Worm (Caenorhabditis elegans): ENCODE data around the gene rnp-9.

- TF ChIP-seq fkh-3 (tag; optimal IDR thresholded peaks at IDR 0.05) (no peak), ztf-18 (tag; optimal IDR thresholded peaks at IDR 0.05) (no peak), mes-4 (tag; optimal IDR thresholded peaks at IDR 0.05) (no peak), cebp-1 (GFP tag; IDR thresholded peaks at IDR 0.05) (no peak), cebp-1 (tag; optimal IDR thresholded peaks at IDR 0.05) (no peak), sdz-38 (tag; optimal IDR thresholded peaks at IDR 0.05) (no peak), lin-26 (GFP tag; IDR thresholded peaks at IDR 0.05) (no peak), efl-1 (GFP tag; optimal IDR thresholded peaks at IDR 0.05) (no peak), ztf-22 (GFP tag; optimal IDR thresholded peaks at IDR 0.05) (no peak), F10E7.11 (tag; optimal IDR thresholded peaks at IDR 0.05) (no peak), athp-1 (tag; optimal IDR thresholded peaks at IDR 0.05) (no peak), K12H6.12 (tag; optimal IDR thresholded peaks at IDR 0.05) (no peak), snpc-3.4 (tag; optimal IDR thresholded peaks at IDR 0.05) (no peak), ZK185.1 (tag; optimal IDR thresholded peaks at IDR 0.05; ENCODE audit: poor library complexity, severe bottlenecking) (no peak), unc-62 (GFP tag; optimal IDR thresholded peaks at IDR 0.05) (no peak)
Measured at ce11 chrX:10189805-10190204, 22.7 kb downstream of the rnp-9 start.
